Worm (Caenorhabditis elegans) whole organism, L2 larva: ENCODE measurements around the gene T16G1.6.

Source experiments
- ama-1 ChIP-seq: fragments of 150-350 bp; optimal IDR thresholded peaks from 2 replicates; lab custom pipeline; 2018; ENCODE audit warnings: inconsistent platforms
- ceh-82 ChIP-seq: fragments of 150-350 bp; optimal IDR thresholded peaks from 2 replicates; lab custom pipeline; 2014; ENCODE audit warnings: missing biosample characterization, missing genetic modification characterization
- elt-1 ChIP-seq: fragments of 150-350 bp; optimal IDR thresholded peaks from 2 replicates; lab custom pipeline; 2014; ENCODE audit warnings: missing biosample characterization, missing genetic modification characterization
- nhr-23 ChIP-seq: fragments of 150-350 bp; optimal IDR thresholded peaks from 2 replicates; lab custom pipeline; 2014; ENCODE audit warnings: missing biosample characterization, missing genetic modification reagents, missing genetic modification characterization
- nhr-237 ChIP-seq: fragments of 150-350 bp; optimal IDR thresholded peaks from 2 replicates; lab custom pipeline; 2014; ENCODE audit warnings: missing biosample characterization, missing genetic modification characterization
- skn-1 ChIP-seq: sonication (generic microtip); optimal IDR thresholded peaks from 2 replicates; lab custom pipeline; 2017; ENCODE audit warnings: missing biosample characterization, missing genetic modification characterization
- unc-39 ChIP-seq: fragments of 150-350 bp; optimal IDR thresholded peaks from 2 replicates; lab custom pipeline; 2014; ENCODE audit warnings: missing biosample characterization, missing genetic modification characterization
- unc-62 ChIP-seq: fragments of 150-350 bp; optimal IDR thresholded peaks from 2 replicates; lab custom pipeline; 2014; ENCODE audit warnings: missing biosample characterization, missing genetic modification reagents, missing genetic modification characterization

ce11 chrV:12885860-12886259 lies 51.1 kb downstream of the T16G1.6 start, which contains the start of gene glb-24:
- TF ChIP-seq unc-62 (GFP tag; lab: Kevin White, UChicago) (no peak), elt-1 (tag; lab: Kevin White, UChicago) (no peak), ceh-82 (tag; lab: Kevin White, UChicago) (no peak), unc-39 (no peak), ama-1 (lab: Kevin White, UChicago) (no peak), skn-1 (tag; lab: Kevin White, UChicago) (no peak), nhr-237 (tag; lab: Kevin White, UChicago) (no peak), nhr-23 (no peak)
